Fruit fly (Drosophila melanogaster) S2 (cell line): ENCODE measurements around the gene Reg-2.

Source experiments
- CG8478 ChIP-seq: fragments of >200 bp; optimal IDR thresholded peaks from 2 replicates; lab custom pipeline; 2018
- CTCF ChIP-seq, 2 experiments: fragments of >200 bp; optimal IDR thresholded peaks; 2 replicates each; lab custom pipeline; 2018

DNA sequence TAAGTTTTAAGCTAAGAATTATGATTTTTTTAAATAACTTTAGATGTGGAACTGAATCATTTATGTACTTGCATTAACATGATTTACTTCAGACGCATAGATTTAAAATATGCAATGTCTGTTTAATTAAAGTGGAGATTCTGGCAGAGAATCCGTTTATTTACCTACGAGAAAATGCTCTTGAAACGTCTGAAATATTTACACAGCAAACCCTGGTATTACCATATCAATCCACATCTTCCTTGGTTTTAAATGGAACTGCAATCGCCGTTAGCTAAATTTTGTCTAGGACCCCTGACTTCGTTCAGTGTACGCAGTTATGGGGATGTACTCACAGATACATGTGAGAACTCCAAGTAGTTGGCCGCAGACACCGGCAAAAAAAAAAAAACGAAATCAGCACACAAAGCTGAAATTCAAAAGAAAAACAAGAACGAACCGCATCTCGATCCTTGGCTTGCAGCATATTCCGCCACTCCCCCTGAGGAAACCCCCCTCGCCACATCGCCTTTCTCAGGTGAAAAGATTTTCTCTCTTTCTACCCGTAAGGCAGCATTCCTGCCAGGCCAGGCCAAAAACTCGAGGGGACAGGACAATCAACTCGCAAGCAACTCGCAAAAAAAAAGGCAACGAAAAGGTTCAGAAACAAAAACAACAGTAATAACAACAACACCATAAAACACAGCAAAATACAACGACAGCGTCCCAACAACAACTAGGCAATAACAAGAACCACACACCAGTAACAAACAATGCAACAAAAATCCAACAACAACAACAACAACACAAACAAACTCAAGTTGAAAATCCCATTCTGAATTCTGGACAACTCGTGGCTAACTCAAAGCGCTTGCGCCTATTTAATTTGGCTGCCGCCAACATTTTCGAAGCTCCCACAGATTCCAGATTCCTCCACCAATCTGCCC, 12.2 kb upstream of the Reg-2 start:
- no peak for TF ChIP-seq CTCF (optimal IDR thresholded peaks at IDR 0.05; lab: Kevin White, UChicago)
- no peak for TF ChIP-seq CG8478 (lab: Kevin White, UChicago)
